Fruit fly (Drosophila melanogaster): ENCODE data around the gene Rab9E.

- no peak for TF ChIP-seq CG8478 (optimal IDR thresholded peaks at IDR 0.05)
- no peak for TF ChIP-seq CTCF (optimal IDR thresholded peaks at IDR 0.05)
Measured at dm6 chrX:10621202-10621990, 40.2 kb downstream of the Rab9E start.

Measured in S2 (cell line).